Worm (Caenorhabditis elegans) whole organism, L1 larva: Measurements from ENCODE around the gene daf-42.

Experiments
- C04F5.9 ChIP-seq: sonication (generic microtip); optimal IDR thresholded peaks from 2 replicates; lab custom pipeline; 2016; ENCODE audit warnings: missing genetic modification characterization, missing compliant biosample characterization
- aha-1 ChIP-seq: fragments of 150-350 bp; optimal IDR thresholded peaks from 2 replicates; lab custom pipeline; 2014; ENCODE audit warnings: missing biosample characterization, missing genetic modification characterization
- aly-2 ChIP-seq: fragments of 150-350 bp; optimal IDR thresholded peaks from 2 replicates; lab custom pipeline; 2014; ENCODE audit warnings: missing biosample characterization, missing genetic modification characterization
- ama-1 ChIP-seq: fragments of 150-350 bp; optimal IDR thresholded peaks from 2 replicates; lab custom pipeline; 2014
- ceh-8 ChIP-seq: fragments of 200-800 bp; sonication (Bioruptor generic); optimal IDR thresholded peaks from 2 replicates; lab custom pipeline; 2018; ENCODE audit warnings: mild to moderate bottlenecking, missing genetic modification characterization, moderate library complexity, missing compliant biosample characterization
- ceh-82 ChIP-seq, 3 experiments: fragments of 150-350 bp in 1 of 3; sonication (generic microtip) in 2 of 3; optimal IDR thresholded peaks; 2 replicates each; lab custom pipeline; 2014 to 2017; ENCODE audit warnings: missing biosample characterization in 3 of 3, missing genetic modification characterization in 3 of 3
- ceh-88 ChIP-seq: fragments of 200-800 bp; sonication (Bioruptor generic); IDR thresholded peaks from 2 replicates; pipeline ENCODE4 v1.3.6; 2022; ENCODE audit warnings: missing genetic modification characterization, missing compliant biosample characterization
- ceh-90 ChIP-seq: sonication (generic microtip); optimal IDR thresholded peaks from 2 replicates; lab custom pipeline; 2016; ENCODE audit warnings: missing genetic modification characterization, missing compliant biosample characterization
- dpl-1 ChIP-seq, 3 experiments: fragments of 150-350 bp in 2 of 3; sonication (generic microtip) in 1 of 3; optimal IDR thresholded peaks; 2 replicates each; lab custom pipeline; 2014 to 2017; ENCODE audit warnings: missing biosample characterization in 3 of 3, missing genetic modification characterization in 3 of 3, missing genetic modification reagents in 3 of 3
- efl-1 ChIP-seq, 4 experiments: fragments of 150-350 bp; optimal IDR thresholded peaks in 3 of 4; peaks in 1 of 4; 1 replicate in 1 of 4; 2 replicates in 3 of 4; lab custom pipeline; 2014; ENCODE audit warnings: missing biosample characterization in 2 of 4, missing genetic modification characterization in 2 of 4, missing genetic modification reagents in 2 of 4
- egl-13 ChIP-seq: sonication (generic microtip); optimal IDR thresholded peaks from 2 replicates; lab custom pipeline; 2016; ENCODE audit warnings: missing genotype, missing genetic modification reagents, missing genetic modification characterization, missing compliant biosample characterization
- elt-2 ChIP-seq: sonication (generic microtip); optimal IDR thresholded peaks from 2 replicates; lab custom pipeline; 2016; ENCODE audit warnings: missing genetic modification characterization, mild to moderate bottlenecking, inconsistent platforms, missing compliant biosample characterization, missing genetic modification reagents
- fkh-10 ChIP-seq: sonication (generic microtip); optimal IDR thresholded peaks from 2 replicates; lab custom pipeline; 2017; ENCODE audit warnings: missing biosample characterization, missing genetic modification reagents, missing genetic modification characterization
- fkh-8 ChIP-seq: sonication (generic microtip); optimal IDR thresholded peaks from 2 replicates; lab custom pipeline; 2016; ENCODE audit warnings: mild to moderate bottlenecking, missing genetic modification characterization, missing compliant biosample characterization
- fos-1 ChIP-seq: fragments of 150-350 bp; optimal IDR thresholded peaks from 2 replicates; lab custom pipeline; 2014; ENCODE audit warnings: missing biosample characterization, missing genetic modification characterization
- irx-1 ChIP-seq: sonication (generic microtip); optimal IDR thresholded peaks from 2 replicates; lab custom pipeline; 2016; ENCODE audit warnings: missing genetic modification characterization, missing compliant biosample characterization
- jun-1 ChIP-seq: fragments of 150-350 bp; optimal IDR thresholded peaks from 2 replicates; lab custom pipeline; 2014; ENCODE audit warnings: missing biosample characterization, missing genetic modification reagents, missing genetic modification characterization
- lin-15B ChIP-seq: fragments of 150-350 bp; sonication (generic microtip); optimal IDR thresholded peaks from 3 replicates; lab custom pipeline; 2014; ENCODE audit warnings: missing biosample characterization, missing genetic modification characterization
- lir-3 ChIP-seq: sonication (generic microtip); optimal IDR thresholded peaks from 2 replicates; lab custom pipeline; 2016; ENCODE audit warnings: mild to moderate bottlenecking, missing genetic modification characterization, moderate library complexity, missing compliant biosample characterization; ENCODE audit not compliant: poor library complexity
- lsy-2 ChIP-seq, 2 experiments: fragments of 150-350 bp; optimal IDR thresholded peaks; 2 replicates each; lab custom pipeline; 2014; ENCODE audit warnings: missing biosample characterization in 2 of 2, missing genetic modification characterization in 2 of 2
- nhr-11 ChIP-seq: fragments of 150-350 bp; optimal IDR thresholded peaks from 2 replicates; lab custom pipeline; 2014; ENCODE audit warnings: missing biosample characterization, missing genetic modification characterization
- nhr-12 ChIP-seq: sonication (generic microtip); optimal IDR thresholded peaks from 2 replicates; lab custom pipeline; 2017; ENCODE audit warnings: missing biosample characterization, missing genetic modification characterization
- nhr-19 ChIP-seq: fragments of 200-800 bp; sonication (Bioruptor generic); conservative IDR thresholded peaks from 2 replicates; pipeline ENCODE4 v1.3.6; 2022; ENCODE audit warnings: missing genetic modification characterization, missing compliant biosample characterization
- nhr-20 ChIP-seq: sonication (generic microtip); optimal IDR thresholded peaks from 2 replicates; lab custom pipeline; 2016; ENCODE audit warnings: mild to moderate bottlenecking, missing genetic modification characterization, missing compliant biosample characterization
- nhr-237 ChIP-seq: fragments of 150-350 bp; optimal IDR thresholded peaks from 2 replicates; lab custom pipeline; 2014; ENCODE audit warnings: missing biosample characterization, missing genetic modification characterization
- nhr-76 ChIP-seq: sonication (generic microtip); optimal IDR thresholded peaks from 2 replicates; lab custom pipeline; 2017; ENCODE audit warnings: missing biosample characterization, missing genetic modification characterization
- nhr-77 ChIP-seq: fragments of 150-350 bp; optimal IDR thresholded peaks from 2 replicates; lab custom pipeline; 2014; ENCODE audit warnings: missing biosample characterization, missing genetic modification characterization
- nhr-84 ChIP-seq: sonication (generic microtip); optimal IDR thresholded peaks from 2 replicates; lab custom pipeline; 2017; ENCODE audit warnings: missing biosample characterization, missing genetic modification characterization
- pag-3 ChIP-seq: sonication (generic microtip); optimal IDR thresholded peaks from 2 replicates; lab custom pipeline; 2017; ENCODE audit warnings: missing genetic modification characterization, mild to moderate bottlenecking, missing compliant biosample characterization, antibody characterized with exemption, borderline replicate concordance; ENCODE audit not compliant: insufficient read depth
- pqm-1 ChIP-seq: sonication (generic microtip); optimal IDR thresholded peaks from 3 replicates; lab custom pipeline; 2017; ENCODE audit warnings: missing biosample characterization, missing genetic modification characterization
- rnt-1 ChIP-seq: sonication (generic microtip); optimal IDR thresholded peaks from 2 replicates; lab custom pipeline; 2016; ENCODE audit warnings: mild to moderate bottlenecking, missing genetic modification characterization, moderate library complexity, missing compliant biosample characterization
- skn-1 ChIP-seq: fragments of 150-350 bp; optimal IDR thresholded peaks from 2 replicates; lab custom pipeline; 2014; ENCODE audit warnings: missing biosample characterization, missing genetic modification characterization
- snu-23 ChIP-seq: sonication (generic microtip); optimal IDR thresholded peaks from 2 replicates; lab custom pipeline; 2016; ENCODE audit warnings: missing genetic modification characterization, missing compliant biosample characterization
- sptf-1 ChIP-seq: fragments of 150-350 bp; optimal IDR thresholded peaks from 2 replicates; lab custom pipeline; 2014; ENCODE audit warnings: missing biosample characterization, missing genetic modification characterization
- sup-37 ChIP-seq: fragments of 200-800 bp; sonication (Bioruptor generic); optimal IDR thresholded peaks from 2 replicates; lab custom pipeline; 2018; ENCODE audit warnings: mild to moderate bottlenecking, missing genetic modification characterization, missing compliant biosample characterization
- swsn-7 ChIP-seq: sonication (generic microtip); optimal IDR thresholded peaks from 2 replicates; lab custom pipeline; 2016; ENCODE audit warnings: missing genetic modification characterization, missing compliant biosample characterization
- tbx-2 ChIP-seq: sonication (generic microtip); optimal IDR thresholded peaks from 2 replicates; lab custom pipeline; 2016; ENCODE audit warnings: missing genetic modification characterization, missing compliant biosample characterization
- tlp-1 ChIP-seq: fragments of 150-350 bp; optimal IDR thresholded peaks from 2 replicates; lab custom pipeline; 2014; ENCODE audit warnings: missing biosample characterization, missing genetic modification characterization
- unc-30 ChIP-seq: sonication (generic microtip); optimal IDR thresholded peaks from 2 replicates; lab custom pipeline; 2017; ENCODE audit warnings: missing biosample characterization, missing genetic modification characterization
- unc-62 ChIP-seq: fragments of 150-350 bp; optimal IDR thresholded peaks from 2 replicates; lab custom pipeline; 2014; ENCODE audit warnings: missing biosample characterization, missing genetic modification reagents, missing genetic modification characterization
- unc-98 ChIP-seq: fragments of 200-800 bp; sonication (Bioruptor generic); IDR thresholded peaks from 2 replicates; pipeline ENCODE4 v1.3.6; 2022; ENCODE audit warnings: missing genetic modification characterization, missing compliant biosample characterization
- vab-15 ChIP-seq: sonication (generic microtip); optimal IDR thresholded peaks from 2 replicates; lab custom pipeline; 2017; ENCODE audit warnings: missing genotype, mild to moderate bottlenecking, missing genetic modification characterization, missing compliant biosample characterization
- zag-1 ChIP-seq: fragments of 150-350 bp; optimal IDR thresholded peaks from 2 replicates; lab custom pipeline; 2014; ENCODE audit warnings: missing biosample characterization, missing genetic modification characterization
- zip-4 ChIP-seq: fragments of 200-800 bp; sonication (Bioruptor generic); optimal IDR thresholded peaks from 2 replicates; lab custom pipeline; 2018; ENCODE audit warnings: mild to moderate bottlenecking, missing genetic modification characterization, moderate library complexity, missing compliant biosample characterization
- ztf-4 ChIP-seq: fragments of 150-350 bp; optimal IDR thresholded peaks from 2 replicates; lab custom pipeline; 2014; ENCODE audit warnings: missing biosample characterization, missing genetic modification characterization

The daf-42 gene

ce11 chrIV:7390126-7390766, 43.6 kb upstream of the daf-42 start (continued):
- TF ChIP-seq nhr-84 (tag; lab: Kevin White, UChicago): no peak
- no peak for TF ChIP-seq sup-37
- no peak for TF ChIP-seq fos-1 (tag; lab: Kevin White, UChicago)
- no peak for TF ChIP-seq ama-1 (lab: Kevin White, UChicago)
- TF ChIP-seq swsn-7 (tag; lab: Kevin White, UChicago): peak; percentile 41
- peak in 1 of 2 experiments; percentile 17 for TF ChIP-seq efl-1 (optimal IDR thresholded peaks at IDR 0.05; lab: Kevin White, UChicago)
- TF ChIP-seq efl-1 (GFP tag; optimal IDR thresholded peaks at IDR 0.05 in 1 of 2; lab: Kevin White, UChicago): no peak
- peak; percentile 29 for TF ChIP-seq ztf-4 (tag; lab: Kevin White, UChicago)
- TF ChIP-seq lir-3 (tag; lab: Kevin White, UChicago): no peak
- peak; percentile 37 for TF ChIP-seq rnt-1 (tag; lab: Kevin White, UChicago)
- TF ChIP-seq zip-4 (GFP tag; lab: Kevin White, UChicago): no peak
- no peak for TF ChIP-seq pqm-1 (tag; lab: Kevin White, UChicago)
- TF ChIP-seq dpl-1 (GFP tag; optimal IDR thresholded peaks at IDR 0.05; lab: Kevin White, UChicago): no peak
- TF ChIP-seq zag-1: no peak
- TF ChIP-seq irx-1: no peak
- no peak for TF ChIP-seq nhr-77 (tag; lab: Kevin White, UChicago)
- no peak for TF ChIP-seq sptf-1 (tag; lab: Kevin White, UChicago)
- no peak for TF ChIP-seq unc-30
- no peak for TF ChIP-seq jun-1 (tag; lab: Kevin White, UChicago)
- TF ChIP-seq unc-98 (GFP tag; lab: Robert Waterston, UW): no peak
- TF ChIP-seq snu-23: peak; percentile 39
- no peak for TF ChIP-seq tlp-1
- no peak for TF ChIP-seq nhr-76
- TF ChIP-seq ceh-82 (tag; optimal IDR thresholded peaks at IDR 0.05; lab: Kevin White, UChicago): peak; percentile 15 to 57 (median 28)
- peak; percentile 39 for TF ChIP-seq egl-13 (tag; lab: Kevin White, UChicago)
- TF ChIP-seq lsy-2 (tag; optimal IDR thresholded peaks at IDR 0.05; lab: Kevin White, UChicago): peak in 1 of 2 experiments; percentile 37
- TF ChIP-seq pag-3 (tag; lab: Kevin White, UChicago): no peak
- TF ChIP-seq fkh-10 (GFP tag; lab: Kevin White, UChicago): no peak
- no peak for TF ChIP-seq aly-2 (tag; lab: Kevin White, UChicago)
- TF ChIP-seq aha-1 (tag; lab: Kevin White, UChicago): no peak
- no peak for TF ChIP-seq nhr-11 (tag; lab: Kevin White, UChicago)
- no peak for TF ChIP-seq ceh-8
- no peak for TF ChIP-seq nhr-12

ce11 chrIV:7389719-7390118, 43.1 kb upstream of the daf-42 start:
- TF ChIP-seq unc-30 (no peak), ceh-90 (tag; lab: Kevin White, UChicago) (no peak), ceh-88 (GFP tag; lab: Robert Waterston, UW) (no peak), elt-2 (tag; lab: Kevin White, UChicago) (no peak), aha-1 (tag; lab: Kevin White, UChicago) (no peak), vab-15 (tag; lab: Kevin White, UChicago) (no peak), ama-1 (lab: Kevin White, UChicago) (no peak), nhr-237 (tag; lab: Kevin White, UChicago) (no peak), unc-62 (no peak), C04F5.9 (no peak), skn-1 (tag; lab: Kevin White, UChicago) (no peak), nhr-19 (GFP tag; lab: Robert Waterston, UW) (no peak), sptf-1 (tag; lab: Kevin White, UChicago) (no peak), nhr-84 (tag; lab: Kevin White, UChicago) (no peak), tbx-2 (tag; lab: Kevin White, UChicago) (no peak), aly-2 (tag; lab: Kevin White, UChicago) (no peak), nhr-20 (tag; lab: Kevin White, UChicago) (no peak), fkh-8 (tag; lab: Kevin White, UChicago) (no peak), lin-15B (tag; lab: Kevin White, UChicago) (no peak)
